Worm (Caenorhabditis elegans): ENCODE results near the gene ZC404.1.

ZC404.1 gene

ce11 chrV:6817184-6817583 lies 23.2 kb downstream of the ZC404.1 start, which contains the start of gene dmsr-14:
Gene dmsr-14 (minus strand): TSS chrV:6817284.
- TF ChIP-seq hmg-20 (GFP tag; IDR thresholded peaks at IDR 0.05): no peak
- TF ChIP-seq nhr-179 (tag; optimal IDR thresholded peaks at IDR 0.05): no peak
- no peak for TF ChIP-seq lir-1 (GFP tag; conservative IDR thresholded peaks at IDR 0.05)
- TF ChIP-seq akir-1 (GFP tag; optimal IDR thresholded peaks at IDR 0.05): no peak
- TF ChIP-seq F23B12.7 (tag; optimal IDR thresholded peaks at IDR 0.05; ENCODE audit: insufficient read depth): no peak
- no peak for TF ChIP-seq Y95B8A.8 (GFP tag; IDR thresholded peaks at IDR 0.05)
- no peak for TF ChIP-seq F37B4.10 (GFP tag; IDR thresholded peaks at IDR 0.05)
- TF ChIP-seq unc-130 (GFP tag; optimal IDR thresholded peaks at IDR 0.05): no peak
- no peak for TF ChIP-seq mcd-1 (GFP tag; IDR thresholded peaks at IDR 0.05)
- TF ChIP-seq madf-6 (GFP tag; IDR thresholded peaks at IDR 0.05): no peak
- no peak for TF ChIP-seq F39B2.1 (GFP tag; IDR thresholded peaks at IDR 0.05)
- TF ChIP-seq F57C9.4 (tag; optimal IDR thresholded peaks at IDR 0.05): no peak
- no peak for TF ChIP-seq pha-4 (tag; optimal IDR thresholded peaks at IDR 0.05)
- no peak for TF ChIP-seq tlf-1 (GFP tag; optimal IDR thresholded peaks at IDR 0.05)
- TF ChIP-seq fkh-3 (tag; optimal IDR thresholded peaks at IDR 0.05): no peak
- TF ChIP-seq dpl-1 (GFP tag; optimal IDR thresholded peaks at IDR 0.05): no peak
- TF ChIP-seq attf-6 (GFP tag; IDR thresholded peaks at IDR 0.05): no peak
- TF ChIP-seq rec-8 (tag; optimal IDR thresholded peaks at IDR 0.05): no peak
- TF ChIP-seq ceh-91 (GFP tag; IDR thresholded peaks at IDR 0.05): no peak

ce11 chrV:6819812-6820211 lies 25.8 kb downstream of the ZC404.1 start, which contains the start of gene dmsr-13:
Gene dmsr-13 (minus strand): TSS chrV:6819912.
- TF ChIP-seq cebp-2 (GFP tag; IDR thresholded peaks at IDR 0.05): no peak
- TF ChIP-seq athp-1 (tag; optimal IDR thresholded peaks at IDR 0.05): no peak
- TF ChIP-seq C17E4.6 (GFP tag; IDR thresholded peaks at IDR 0.05): no peak
- no peak for TF ChIP-seq madf-8 (GFP tag; conservative IDR thresholded peaks at IDR 0.05)
- TF ChIP-seq B0336.3 (GFP tag; IDR thresholded peaks at IDR 0.05): no peak
- no peak for TF ChIP-seq tbp1 (GFP tag; optimal IDR thresholded peaks at IDR 0.05)
- no peak for TF ChIP-seq hlh-12 (tag; optimal IDR thresholded peaks at IDR 0.05)

- TF ChIP-seq somi-1 (GFP tag; optimal IDR thresholded peaks at IDR 0.05) (no peak), ceh-40 (GFP tag; IDR thresholded peaks at IDR 0.05) (no peak), madf-10 (tag; optimal IDR thresholded peaks at IDR 0.05) (no peak), Y67H2A.10 (GFP tag; conservative IDR thresholded peaks at IDR 0.05) (no peak), nhr-120 (GFP tag; IDR thresholded peaks at IDR 0.05) (no peak), nhr-27 (tag; optimal IDR thresholded peaks at IDR 0.05) (no peak), aptf-2 (GFP tag; conservative IDR thresholded peaks at IDR 0.05) (no peak), C06A6.2 (GFP tag; conservative IDR thresholded peaks at IDR 0.05) (no peak), nfya-2 (GFP tag; IDR thresholded peaks at IDR 0.05) (no peak), cebp-1 (GFP tag; IDR thresholded peaks at IDR 0.05) (no peak), cebp-1 (tag; optimal IDR thresholded peaks at IDR 0.05) (no peak), snpc-1.1 (tag; optimal IDR thresholded peaks at IDR 0.05; ENCODE audit: insufficient read depth) (no peak)
These were observed 27.5 kb downstream of the ZC404.1 start, which contains the start of gene T15B7.8 for ce11 chrV:6821509-6821908. Gene T15B7.8 (plus strand): TSS chrV:6821809.

Measured in whole organism, young adult.